Worm (Caenorhabditis elegans) whole organism, L4 larva: ENCODE measurements around the gene mboa-4.

Experiments used
- F26F4.8 ChIP-seq: fragments of 200-800 bp; sonication (Bioruptor generic); conservative IDR thresholded peaks from 2 replicates; pipeline ENCODE4 v1.3.6; 2022; ENCODE audit warnings: missing genetic modification characterization, missing compliant biosample characterization
- F37D6.2 ChIP-seq: sonication (generic microtip); optimal IDR thresholded peaks from 2 replicates; lab custom pipeline; 2016; ENCODE audit warnings: mild to moderate bottlenecking, missing genetic modification characterization, missing compliant biosample characterization
- F44E2.7 ChIP-seq: fragments of 200-800 bp; sonication (Bioruptor generic); IDR thresholded peaks from 2 replicates; pipeline ENCODE4 v2.1.2; 2022; ENCODE audit warnings: missing genetic modification characterization, missing compliant biosample characterization
- F49E8.2 ChIP-seq: sonication (generic microtip); optimal IDR thresholded peaks from 2 replicates; lab custom pipeline; 2016; ENCODE audit warnings: missing compliant biosample characterization, mild to moderate bottlenecking, missing genetic modification characterization, borderline replicate concordance
- T20F7.1 ChIP-seq: fragments of 200-800 bp; sonication (Bioruptor generic); optimal IDR thresholded peaks from 2 replicates; lab custom pipeline; 2018; ENCODE audit warnings: mild to moderate bottlenecking, missing genetic modification characterization, missing compliant biosample characterization
- T26A8.4 ChIP-seq: fragments of 200-800 bp; sonication (Bioruptor generic); IDR thresholded peaks from 2 replicates; pipeline ENCODE4 v1.3.6; 2022; ENCODE audit warnings: missing genetic modification characterization, missing compliant biosample characterization
- Y105C5A.15 ChIP-seq: fragments of 200-800 bp; sonication (Bioruptor generic); IDR thresholded peaks from 2 replicates; pipeline ENCODE4 v1.3.6; 2022; ENCODE audit warnings: missing genetic modification characterization, missing compliant biosample characterization
- aha-1 ChIP-seq: fragments of 150-350 bp; peaks from one replicate; lab custom pipeline; 2014; ENCODE audit warnings: missing biosample characterization, missing genetic modification characterization
- aly-2 ChIP-seq: sonication (generic microtip); optimal IDR thresholded peaks from 2 replicates; lab custom pipeline; 2018; ENCODE audit warnings: missing biosample characterization, missing genetic modification characterization
- arid-1 ChIP-seq: fragments of 200-800 bp; sonication (Bioruptor generic); conservative IDR thresholded peaks from 2 replicates; pipeline ENCODE4 v1.3.6; 2022; ENCODE audit warnings: missing genetic modification reagents, missing genetic modification characterization, missing compliant biosample characterization
- attf-4 ChIP-seq: sonication (generic microtip); optimal IDR thresholded peaks from 3 replicates; lab custom pipeline; 2017; ENCODE audit warnings: missing biosample characterization, missing genetic modification characterization
- ceh-82 ChIP-seq: sonication (generic microtip); optimal IDR thresholded peaks from 2 replicates; lab custom pipeline; 2017; ENCODE audit warnings: missing biosample characterization, missing genetic modification characterization
- daf-12 ChIP-seq: fragments of 150-350 bp; optimal IDR thresholded peaks from 2 replicates; lab custom pipeline; 2014; ENCODE audit warnings: missing biosample characterization, missing genetic modification reagents, missing genetic modification characterization
- daf-19 ChIP-seq: fragments of 200-800 bp; sonication (Bioruptor generic); conservative IDR thresholded peaks from 2 replicates; pipeline ENCODE4 v1.3.6; 2022; ENCODE audit warnings: missing genetic modification characterization, missing compliant biosample characterization
- daf-8 ChIP-seq: fragments of 200-800 bp; sonication (Bioruptor generic); IDR thresholded peaks from 2 replicates; pipeline ENCODE4 v1.3.6; 2022; ENCODE audit warnings: missing genetic modification characterization, missing compliant biosample characterization
- dmd-6 ChIP-seq: fragments of 200-800 bp; sonication (Bioruptor generic); IDR thresholded peaks from 2 replicates; pipeline ENCODE4 v1.3.6; 2022; ENCODE audit warnings: missing genetic modification reagents, missing genetic modification characterization, missing compliant biosample characterization
- dmd-9 ChIP-seq: fragments of 200-800 bp; sonication (Bioruptor generic); IDR thresholded peaks from 2 replicates; pipeline ENCODE4 v1.3.6; 2022; ENCODE audit warnings: missing genetic modification reagents, missing genetic modification characterization, missing compliant biosample characterization
- duxl-1 ChIP-seq: sonication (generic microtip); optimal IDR thresholded peaks from 2 replicates; lab custom pipeline; 2016; ENCODE audit warnings: mild to moderate bottlenecking, missing genetic modification characterization, moderate library complexity, missing compliant biosample characterization; ENCODE audit not compliant: poor library complexity
- dve-1 ChIP-seq: sonication (generic microtip); optimal IDR thresholded peaks from 2 replicates; lab custom pipeline; 2017; ENCODE audit warnings: antibody characterized with exemption, mild to moderate bottlenecking, missing genetic modification characterization, missing compliant biosample characterization; ENCODE audit not compliant: insufficient read depth
- egl-43 ChIP-seq: fragments of 200-800 bp; sonication (Bioruptor generic); IDR thresholded peaks from 2 replicates; pipeline ENCODE4 v1.3.6; 2022; ENCODE audit warnings: missing genetic modification reagents, missing genetic modification characterization, missing compliant biosample characterization
- gei-8 ChIP-seq: fragments of 200-800 bp; sonication (Bioruptor generic); optimal IDR thresholded peaks from 2 replicates; lab custom pipeline; 2018; ENCODE audit warnings: mild to moderate bottlenecking, missing genetic modification characterization, missing compliant biosample characterization
- hlh-11 ChIP-seq: fragments of 200-800 bp; sonication (Bioruptor generic); optimal IDR thresholded peaks from 2 replicates; lab custom pipeline; 2018; ENCODE audit warnings: mild to moderate bottlenecking, missing genetic modification characterization, missing compliant biosample characterization
- lin-29 ChIP-seq: fragments of 200-800 bp; sonication (Bioruptor generic); IDR thresholded peaks from 2 replicates; pipeline ENCODE4 v1.3.6; 2022; ENCODE audit warnings: missing genetic modification reagents, missing genetic modification characterization, missing compliant biosample characterization
- lin-38 ChIP-seq: fragments of 200-800 bp; sonication (Bioruptor generic); IDR thresholded peaks from 2 replicates; pipeline ENCODE4 v1.3.6; 2022; ENCODE audit warnings: missing genetic modification reagents, missing genetic modification characterization, missing compliant biosample characterization
- madf-9 ChIP-seq: fragments of 200-800 bp; sonication (Bioruptor generic); conservative IDR thresholded peaks from 2 replicates; pipeline ENCODE4 v1.3.6; 2022; ENCODE audit warnings: missing genetic modification reagents, missing genetic modification characterization, missing compliant biosample characterization
- mep-1 ChIP-seq: fragments of 150-350 bp; sonication (generic microtip); optimal IDR thresholded peaks from 3 replicates; lab custom pipeline; 2014; ENCODE audit warnings: missing biosample characterization, missing genetic modification characterization
- mxl-2 ChIP-seq: fragments of 200-800 bp; sonication (Bioruptor generic); conservative IDR thresholded peaks from 2 replicates; pipeline ENCODE4 v1.3.6; 2022; ENCODE audit warnings: missing genetic modification reagents, missing genetic modification characterization, missing compliant biosample characterization
- nhr-10 ChIP-seq: fragments of 150-350 bp; optimal IDR thresholded peaks from 2 replicates; lab custom pipeline; 2014; ENCODE audit warnings: missing biosample characterization, missing genetic modification characterization
- nhr-102 ChIP-seq: sonication (generic microtip); optimal IDR thresholded peaks from 2 replicates; lab custom pipeline; 2016; ENCODE audit warnings: mild to moderate bottlenecking, missing genetic modification characterization, moderate library complexity, missing compliant biosample characterization
- nhr-11 ChIP-seq: fragments of 150-350 bp; optimal IDR thresholded peaks from 2 replicates; lab custom pipeline; 2014; ENCODE audit warnings: missing biosample characterization, missing genetic modification characterization
- nhr-41 ChIP-seq: fragments of 200-800 bp; sonication (Bioruptor generic); IDR thresholded peaks from 2 replicates; pipeline ENCODE4 v1.3.6; 2022; ENCODE audit warnings: missing genetic modification reagents, missing genetic modification characterization, missing compliant biosample characterization
- nhr-77 ChIP-seq: fragments of 150-350 bp; optimal IDR thresholded peaks from 2 replicates; lab custom pipeline; 2014; ENCODE audit warnings: missing biosample characterization, missing genetic modification characterization
- sdz-12 ChIP-seq: fragments of 200-800 bp; sonication (Bioruptor generic); optimal IDR thresholded peaks from 2 replicates; lab custom pipeline; 2018; ENCODE audit warnings: mild to moderate bottlenecking, missing genetic modification characterization, missing compliant biosample characterization
- skn-1 ChIP-seq: fragments of 150-350 bp; optimal IDR thresholded peaks from 2 replicates; lab custom pipeline; 2014; ENCODE audit warnings: missing biosample characterization, missing genetic modification characterization
- unc-130 ChIP-seq: sonication (generic microtip); optimal IDR thresholded peaks from 2 replicates; lab custom pipeline; 2016; ENCODE audit warnings: missing genetic modification reagents, missing genetic modification characterization, missing compliant biosample characterization
- unc-62 ChIP-seq, 3 experiments: fragments of 150-350 bp in 1 of 3; sonication (generic microtip); optimal IDR thresholded peaks in 2 of 3; peaks in 1 of 3; 1 replicate in 1 of 3; 2 replicates in 2 of 3; lab custom pipeline; 2014 to 2017; ENCODE audit warnings: missing biosample characterization in 3 of 3, missing genetic modification characterization in 3 of 3, missing genetic modification reagents in 3 of 3, missing genotype in 1 of 3
- zfp-2 ChIP-seq: sonication (generic microtip); optimal IDR thresholded peaks from 2 replicates; lab custom pipeline; 2016; ENCODE audit warnings: mild to moderate bottlenecking, missing genetic modification characterization, missing compliant biosample characterization
- zip-2 ChIP-seq: fragments of 150-350 bp; optimal IDR thresholded peaks from 2 replicates; lab custom pipeline; 2014; ENCODE audit warnings: missing biosample characterization, missing genetic modification characterization

The mboa-4 gene

ce11 chrIV:11169652-11170051 is 9.9 kb upstream of the mboa-4 start, which contains the start of gene nhr-67:
nhr-67 (plus strand) TSS chrIV:11169748.
- no peak for TF ChIP-seq T20F7.1
- TF ChIP-seq nhr-77 (tag; lab: Kevin White, UChicago): no peak
- no peak for TF ChIP-seq daf-12
- no peak for TF ChIP-seq daf-8
- TF ChIP-seq hlh-11 (tag; lab: Kevin White, UChicago): no peak
- TF ChIP-seq aha-1 (tag; lab: Kevin White, UChicago): peak; percentile 98
- no peak for TF ChIP-seq zfp-2 (tag; lab: Kevin White, UChicago)
- TF ChIP-seq F37D6.2 (tag; lab: Kevin White, UChicago): no peak
- peak in 1 of 2 experiments; percentile 43 for TF ChIP-seq unc-62 (GFP tag; optimal IDR thresholded peaks at IDR 0.05 in 1 of 2; lab: Kevin White, UChicago)
- no peak for TF ChIP-seq unc-62 (tag; optimal IDR thresholded peaks at IDR 0.05; lab: Kevin White, UChicago)
- TF ChIP-seq skn-1 (tag; lab: Kevin White, UChicago): no peak
- TF ChIP-seq dve-1: no peak

- TF ChIP-seq hlh-11 (tag; lab: Kevin White, UChicago) (no peak), F49E8.2 (no peak), lin-38 (GFP tag; lab: Robert Waterston, UW) (no peak), duxl-1 (tag; lab: Kevin White, UChicago) (no peak), F37D6.2 (tag; lab: Kevin White, UChicago) (no peak), nhr-10 (no peak), mep-1 (tag; lab: Kevin White, UChicago) (no peak), mxl-2 (GFP tag; lab: Robert Waterston, UW) (no peak), sdz-12 (no peak), arid-1 (GFP tag; lab: Robert Waterston, UW) (no peak), unc-130 (GFP tag; lab: Kevin White, UChicago) (no peak), ceh-82 (tag; lab: Kevin White, UChicago) (no peak), daf-19 (GFP tag; lab: Robert Waterston, UW) (no peak), Y105C5A.15 (GFP tag; lab: Robert Waterston, UW) (no peak)
These were observed 5.0 kb upstream of the mboa-4 start, which contains the start of gene C08F8.6 for ce11 chrIV:11164831-11165230. C08F8.6 (minus strand) TSS chrIV:11164931.

ce11 chrIV:11162451-11162850 is 2.7 kb upstream of the mboa-4 start, which contains the start of gene fbxb-9:
fbxb-9 (minus strand) TSS chrIV:11162551.
- no peak for TF ChIP-seq aly-2 (tag; lab: Kevin White, UChicago)
- no peak for TF ChIP-seq egl-43
- no peak for TF ChIP-seq lin-29
- no peak for TF ChIP-seq attf-4 (tag; lab: Kevin White, UChicago)
- no peak for TF ChIP-seq madf-9
- no peak for TF ChIP-seq zip-2 (tag; lab: Kevin White, UChicago)
- TF ChIP-seq nhr-41 (GFP tag; lab: Robert Waterston, UW): no peak
- TF ChIP-seq F44E2.7 (GFP tag; lab: Robert Waterston, UW): no peak
- TF ChIP-seq nhr-77 (tag; lab: Kevin White, UChicago): no peak
- TF ChIP-seq dmd-9 (GFP tag; lab: Robert Waterston, UW): no peak
- TF ChIP-seq nhr-11: no peak
- TF ChIP-seq nhr-102: no peak
- no peak for TF ChIP-seq T26A8.4
- TF ChIP-seq duxl-1 (tag; lab: Kevin White, UChicago): no peak
- no peak for TF ChIP-seq F26F4.8 (GFP tag; lab: Robert Waterston, UW)
- no peak for TF ChIP-seq dmd-6 (GFP tag; lab: Robert Waterston, UW)
- TF ChIP-seq gei-8 (GFP tag; lab: Kevin White, UChicago): no peak
